Worm (Caenorhabditis elegans): ENCODE data around the gene mom-1.
A peak's percentile ranks its signal among the peaks of the same experiment; 100 is the strongest.

DNA sequence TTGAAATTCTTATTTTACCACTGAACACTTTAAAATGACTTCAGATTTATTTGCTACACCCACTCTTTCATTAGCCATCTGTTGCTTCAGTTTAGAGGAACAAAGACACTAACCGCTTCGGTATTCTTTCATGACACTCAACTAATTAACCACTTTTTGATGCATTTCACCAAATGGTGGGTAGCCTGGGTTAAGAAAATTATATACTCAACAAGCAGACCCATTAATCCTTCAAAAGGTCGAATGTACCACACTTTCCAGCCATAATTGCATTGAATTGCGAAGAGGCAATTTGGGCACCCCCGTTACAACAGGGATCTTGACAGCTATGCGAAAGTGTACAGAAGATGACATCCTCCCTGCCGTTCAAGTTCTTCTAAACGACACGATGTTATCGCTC is 34.5 kb upstream of the mom-1 start:
- TF ChIP-seq mab-5 (tag; optimal IDR thresholded peaks at IDR 0.05) (no peak), ztf-11 (tag; optimal IDR thresholded peaks at IDR 0.05) (no peak), mep-1 (tag; optimal IDR thresholded peaks at IDR 0.05) (no peak), elt-3 (tag; optimal IDR thresholded peaks at IDR 0.05) (no peak), elt-1 (tag; optimal IDR thresholded peaks at IDR 0.05; ENCODE audit: borderline replicate concordance, insufficient read depth) (no peak), ces-1 (GFP tag; optimal IDR thresholded peaks at IDR 0.05) (peak; percentile 53), unc-62 (GFP tag; optimal IDR thresholded peaks at IDR 0.05) (no peak), lsy-2 (tag; optimal IDR thresholded peaks at IDR 0.05) (no peak), nhr-28 (tag; optimal IDR thresholded peaks at IDR 0.05) (no peak), pha-4 (tag; optimal IDR thresholded peaks at IDR 0.05) (no peak)
